Fruit fly (Drosophila melanogaster): Measurements from ENCODE around the gene RhoGEF64C.

RhoGEF64C gene

dm6 chr3L:4721886-4722285 lies 29.3 kb downstream of the RhoGEF64C start (continued):
- TF ChIP-seq nmo (GFP tag; optimal IDR thresholded peaks at IDR 0.05) (no peak), Drgx (GFP tag; IDR thresholded peaks at IDR 0.05) (peak; percentile 93), CG17359 (tag; optimal IDR thresholded peaks at IDR 0.05) (peak; percentile 17), CG12942 (GFP tag; optimal IDR thresholded peaks at IDR 0.05) (no peak), unpg (GFP tag; optimal IDR thresholded peaks at IDR 0.05) (peak; percentile 13), CG17361 (GFP tag; IDR thresholded peaks at IDR 0.05) (0 out of 3 replicates have a peak, but pooled peaks have one; percentile 39), sr (GFP tag; IDR thresholded peaks at IDR 0.05) (no peak), CG7963 (GFP tag; IDR thresholded peaks at IDR 0.05; ENCODE audit: partially characterized antibody) (no peak), bbx (GFP tag; IDR thresholded peaks at IDR 0.05; ENCODE audit: partially characterized antibody) (no peak), CG14965 (GFP tag; optimal IDR thresholded peaks at IDR 0.05; ENCODE audit: borderline replicate concordance) (no peak), CG13775 (GFP tag; optimal IDR thresholded peaks at IDR 0.05) (no peak), bsh (GFP tag; optimal IDR thresholded peaks at IDR 0.05) (peak in 1 of 2 experiments; percentile 68), CG7357 (GFP tag; IDR thresholded peaks at IDR 0.05) (0 out of 3 replicates have a peak, but pooled peaks have one; percentile 42), dmrt99B (tag; optimal IDR thresholded peaks at IDR 0.05) (peak; percentile 51), Myb (GFP tag; optimal IDR thresholded peaks at IDR 0.05) (no peak), CG15269 (tag; optimal IDR thresholded peaks at IDR 0.05) (peak; percentile 12), CG9876 (GFP tag; optimal IDR thresholded peaks at IDR 0.05) (no peak)

dm6 chr3L:4729805-4730204 lies 37.2 kb downstream of the RhoGEF64C start:
- no peak for TF ChIP-seq sug (tag; optimal IDR thresholded peaks at IDR 0.05)
- TF ChIP-seq Drgx (GFP tag; IDR thresholded peaks at IDR 0.05), result 0 out of 2 replicates have a peak, but pooled peaks have one; percentile 10
- TF ChIP-seq CG12071 (GFP tag; optimal IDR thresholded peaks at IDR 0.05), result no peak
- TF ChIP-seq CG1832 (GFP tag; optimal IDR thresholded peaks at IDR 0.05), result no peak
- no peak for TF ChIP-seq CG32772 (GFP tag; IDR thresholded peaks at IDR 0.05)
- no peak for TF ChIP-seq inv (GFP tag; IDR thresholded peaks at IDR 0.05; ENCODE audit: partially characterized antibody)

- TF ChIP-seq wdn (GFP tag; IDR thresholded peaks at IDR 0.05) (no peak), ind (GFP tag; optimal IDR thresholded peaks at IDR 0.05) (no peak), Hmx (GFP tag; optimal IDR thresholded peaks at IDR 0.05) (no peak), sna (GFP tag; IDR thresholded peaks at IDR 0.05; ENCODE audit: partially characterized antibody) (no peak), mld (GFP tag; IDR thresholded peaks at IDR 0.05; ENCODE audit: partially characterized antibody) (no peak), ato (GFP tag; IDR thresholded peaks at IDR 0.05; ENCODE audit: partially characterized antibody) (no peak), cad (GFP tag; optimal IDR thresholded peaks at IDR 0.05) (no peak), Drgx (GFP tag; IDR thresholded peaks at IDR 0.05) (peak; percentile 39; the same call in 1 of the 2 replicates), bsh (GFP tag; optimal IDR thresholded peaks at IDR 0.05) (peak in 1 of 2 experiments; percentile 51), CG13424 (tag; optimal IDR thresholded peaks at IDR 0.05) (no peak), hth (optimal IDR thresholded peaks at IDR 0.05) (no peak)
Observed at dm6 chr3L:4731687-4732086, 39.1 kb downstream of the RhoGEF64C start.

- TF ChIP-seq sima (GFP tag; optimal IDR thresholded peaks at IDR 0.05) (no peak), Drgx (GFP tag; IDR thresholded peaks at IDR 0.05) (peak; percentile 63), CG4730 (GFP tag; IDR thresholded peaks at IDR 0.05) (0 out of 2 replicates have a peak, but pooled peaks have one; percentile 4)
Observed at dm6 chr3L:4736643-4737042, 44.1 kb downstream of the RhoGEF64C start.

dm6 chr3L:4745143-4745542 lies 52.6 kb downstream of the RhoGEF64C start:
- TF ChIP-seq phol (tag; optimal IDR thresholded peaks at IDR 0.05) (peak; percentile 11), zfh1 (GFP tag; IDR thresholded peaks at IDR 0.05) (peak; percentile 27; the same call in 1 of the 3 replicates), Scr (GFP tag; IDR thresholded peaks at IDR 0.05; ENCODE audit: partially characterized antibody) (no peak), CG11504 (tag; optimal IDR thresholded peaks at IDR 0.05) (peak; percentile 10), bsh (GFP tag; optimal IDR thresholded peaks at IDR 0.05) (peak in 1 of 2 experiments; percentile 34), gem (tag; optimal IDR thresholded peaks at IDR 0.05) (peak; percentile 12), gt (GFP tag; IDR thresholded peaks at IDR 0.05) (no peak), CG1603 (tag; optimal IDR thresholded peaks at IDR 0.05) (peak; percentile 11), Dp (GFP tag; optimal IDR thresholded peaks at IDR 0.05) (no peak), CG7839 (tag; optimal IDR thresholded peaks at IDR 0.05) (peak; percentile 3), chif (GFP tag; optimal IDR thresholded peaks at IDR 0.05) (peak in 1 of 2 experiments; percentile 7), CG4854 (GFP tag; optimal IDR thresholded peaks at IDR 0.05) (no peak)
